Worm (Caenorhabditis elegans) whole organism, mixed stage, embryonic: Measurements from ENCODE around the gene gst-14.

Experiments
- M03D4.4 ChIP-seq: sonication (generic microtip); optimal IDR thresholded peaks from 2 replicates; lab custom pipeline; 2017; ENCODE audit warnings: mild to moderate bottlenecking, missing genetic modification characterization, missing compliant biosample characterization
- bed-3 ChIP-seq: fragments of 200-800 bp; sonication (Bioruptor generic); optimal IDR thresholded peaks from 3 replicates; lab custom pipeline; 2018; ENCODE audit warnings: mild to moderate bottlenecking, missing genetic modification characterization, moderate library complexity, missing compliant biosample characterization
- blmp-1 ChIP-seq: fragments of 150-350 bp; optimal IDR thresholded peaks from 2 replicates; lab custom pipeline; 2014; ENCODE audit warnings: missing biosample characterization, missing genetic modification characterization
- ceh-39 ChIP-seq: fragments of 150-350 bp; optimal IDR thresholded peaks from 2 replicates; lab custom pipeline; 2014; ENCODE audit warnings: missing biosample characterization, missing genetic modification characterization
- ceh-43 ChIP-seq: fragments of 200-800 bp; sonication (Bioruptor generic); optimal IDR thresholded peaks from 2 replicates; lab custom pipeline; 2018; ENCODE audit warnings: mild to moderate bottlenecking, missing genetic modification characterization, moderate library complexity, missing compliant biosample characterization
- ceh-83 ChIP-seq: fragments of 200-800 bp; sonication (Bioruptor generic); optimal IDR thresholded peaks from 2 replicates; lab custom pipeline; 2018; ENCODE audit warnings: mild to moderate bottlenecking, missing genetic modification characterization, missing compliant biosample characterization
- ces-1 ChIP-seq: fragments of 150-350 bp; optimal IDR thresholded peaks from 2 replicates; lab custom pipeline; 2014; ENCODE audit warnings: missing biosample characterization, missing genetic modification reagents, missing genetic modification characterization
- elt-3 ChIP-seq: fragments of 150-350 bp; optimal IDR thresholded peaks from 2 replicates; lab custom pipeline; 2014; ENCODE audit warnings: missing biosample characterization, missing genetic modification characterization
- flh-1 ChIP-seq: fragments of 200-800 bp; sonication (Bioruptor generic); optimal IDR thresholded peaks from 2 replicates; lab custom pipeline; 2018; ENCODE audit warnings: mild to moderate bottlenecking, missing genetic modification characterization, moderate library complexity, missing compliant biosample characterization
- ham-2 ChIP-seq: fragments of 200-800 bp; sonication (Bioruptor generic); optimal IDR thresholded peaks from 2 replicates; lab custom pipeline; 2018; ENCODE audit warnings: mild to moderate bottlenecking, missing genetic modification characterization, missing compliant biosample characterization
- hlh-1 ChIP-seq: fragments of 150-350 bp; optimal IDR thresholded peaks from 2 replicates; lab custom pipeline; 2014; ENCODE audit warnings: missing biosample characterization, missing genetic modification reagents, missing genetic modification characterization
- lin-13 ChIP-seq: fragments of 150-350 bp; optimal IDR thresholded peaks from 2 replicates; lab custom pipeline; 2014; ENCODE audit warnings: missing biosample characterization, missing genetic modification characterization
- lin-32 ChIP-seq: fragments of 200-800 bp; sonication (Bioruptor generic); optimal IDR thresholded peaks from 2 replicates; lab custom pipeline; 2018; ENCODE audit warnings: mild to moderate bottlenecking, missing genetic modification characterization, missing compliant biosample characterization
- lsy-2 ChIP-seq: fragments of 150-350 bp; optimal IDR thresholded peaks from 2 replicates; lab custom pipeline; 2014; ENCODE audit warnings: missing biosample characterization, missing genetic modification characterization
- mab-5 ChIP-seq: fragments of 150-350 bp; optimal IDR thresholded peaks from 2 replicates; lab custom pipeline; 2014; ENCODE audit warnings: missing biosample characterization, missing genetic modification characterization
- mep-1 ChIP-seq: fragments of 150-350 bp; optimal IDR thresholded peaks from 2 replicates; lab custom pipeline; 2017; ENCODE audit warnings: missing biosample characterization, missing genetic modification reagents, missing genetic modification characterization, inconsistent platforms
- nhr-237 ChIP-seq: fragments of 150-350 bp; optimal IDR thresholded peaks from 2 replicates; lab custom pipeline; 2014; ENCODE audit warnings: missing biosample characterization, missing genetic modification characterization
- nhr-28 ChIP-seq: fragments of 150-350 bp; optimal IDR thresholded peaks from 2 replicates; lab custom pipeline; 2014; ENCODE audit warnings: missing biosample characterization, missing genetic modification characterization
- nhr-76 ChIP-seq: sonication (generic microtip); optimal IDR thresholded peaks from 2 replicates; lab custom pipeline; 2017; ENCODE audit warnings: missing biosample characterization, missing genetic modification characterization
- pha-4 ChIP-seq: fragments of 150-350 bp; optimal IDR thresholded peaks from 2 replicates; lab custom pipeline; 2018; ENCODE audit warnings: missing biosample characterization, missing genetic modification reagents, missing genetic modification characterization
- sem-2 ChIP-seq: fragments of 200-800 bp; sonication (Bioruptor generic); optimal IDR thresholded peaks from 2 replicates; lab custom pipeline; 2018; ENCODE audit warnings: mild to moderate bottlenecking, missing genetic modification characterization, missing compliant biosample characterization
- snpc-4 ChIP-seq: fragments of 150-350 bp; optimal IDR thresholded peaks from 2 replicates; lab custom pipeline; 2014; ENCODE audit warnings: missing biosample characterization, missing genetic modification characterization
- sptf-1 ChIP-seq: sonication (generic microtip); optimal IDR thresholded peaks from 2 replicates; lab custom pipeline; 2017; ENCODE audit warnings: mild to moderate bottlenecking, missing genetic modification characterization, moderate library complexity, missing compliant biosample characterization
- tbx-8 ChIP-seq: fragments of 200-800 bp; sonication (Bioruptor generic); optimal IDR thresholded peaks from 2 replicates; lab custom pipeline; 2018; ENCODE audit warnings: mild to moderate bottlenecking, missing genetic modification characterization, moderate library complexity, missing compliant biosample characterization
- unc-120 ChIP-seq: sonication (generic microtip); optimal IDR thresholded peaks from 2 replicates; lab custom pipeline; 2017; ENCODE audit warnings: missing genetic modification characterization, missing compliant biosample characterization; ENCODE audit not compliant: poor library complexity, severe bottlenecking
- unc-39 ChIP-seq: fragments of 150-350 bp; optimal IDR thresholded peaks from 2 replicates; lab custom pipeline; 2014; ENCODE audit warnings: missing biosample characterization, missing genetic modification characterization
- unc-62 ChIP-seq: fragments of 150-350 bp; optimal IDR thresholded peaks from 2 replicates; lab custom pipeline; 2014; ENCODE audit warnings: missing biosample characterization, missing genetic modification reagents, missing genetic modification characterization
- zip-8 ChIP-seq: fragments of 150-350 bp; optimal IDR thresholded peaks from 2 replicates; lab custom pipeline; 2014; ENCODE audit warnings: missing biosample characterization, missing genetic modification characterization
- ztf-11 ChIP-seq: fragments of 150-350 bp; optimal IDR thresholded peaks from 2 replicates; lab custom pipeline; 2014; ENCODE audit warnings: missing biosample characterization, missing genetic modification characterization

Gene gst-14

DNA sequence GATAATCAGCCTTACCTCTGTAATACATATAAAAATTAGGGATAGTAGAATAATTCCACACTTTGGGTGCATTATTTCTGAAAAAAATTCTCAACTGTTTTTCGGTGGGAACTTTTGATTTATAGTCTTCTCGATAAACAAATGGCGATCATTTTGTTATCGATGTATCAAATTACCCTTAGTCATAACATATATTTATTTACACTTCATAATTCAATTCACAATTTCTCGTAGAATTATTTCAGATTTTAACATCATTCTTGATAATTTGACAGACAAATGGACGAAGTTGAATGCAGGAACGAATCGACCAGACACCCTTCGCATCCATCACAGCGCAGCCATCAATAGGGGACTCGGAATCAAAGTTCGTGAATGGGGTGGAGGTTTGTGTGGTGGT is 25.4 kb downstream of the gst-14 start, which contains the start of gene clec-145:
Gene clec-145, minus strand, starts transcription at position 101 of the 400 bp plus-strand sequence.
- no peak for TF ChIP-seq sem-2 (GFP tag; lab: Kevin White, UChicago)
- no peak for TF ChIP-seq flh-1 (GFP tag; lab: Kevin White, UChicago)
- no peak for TF ChIP-seq elt-3 (tag; lab: Kevin White, UChicago)
- TF ChIP-seq ceh-83 (GFP tag; lab: Kevin White, UChicago) = no peak
- TF ChIP-seq lin-32 (GFP tag; lab: Kevin White, UChicago) = no peak
- TF ChIP-seq lin-13 = no peak
- TF ChIP-seq lsy-2 = no peak
- TF ChIP-seq ceh-43 (GFP tag; lab: Kevin White, UChicago) = no peak
- TF ChIP-seq blmp-1 (tag; lab: Kevin White, UChicago) = no peak
- TF ChIP-seq nhr-76 = no peak
- no peak for TF ChIP-seq mep-1 (tag; lab: Kevin White, UChicago)
- TF ChIP-seq bed-3 (GFP tag; lab: Kevin White, UChicago) = no peak

- TF ChIP-seq ceh-83 (GFP tag; lab: Kevin White, UChicago) (no peak), ceh-39 (no peak), flh-1 (GFP tag; lab: Kevin White, UChicago) (no peak), unc-120 (tag; lab: Kevin White, UChicago) (no peak), zip-8 (no peak), lsy-2 (no peak), ces-1 (GFP tag; lab: Kevin White, UChicago) (no peak), M03D4.4 (no peak), unc-39 (tag; lab: Kevin White, UChicago) (no peak), sem-2 (GFP tag; lab: Kevin White, UChicago) (no peak), sptf-1 (no peak), mep-1 (tag; lab: Kevin White, UChicago) (no peak)
Observed at ce11 chrII:13585655-13586170, 30.2 kb downstream of the gst-14 start, which contains the start of gene Y48E1B.8. TSS of gene Y48E1B.8 (plus strand) at chrII:13585705.

DNA sequence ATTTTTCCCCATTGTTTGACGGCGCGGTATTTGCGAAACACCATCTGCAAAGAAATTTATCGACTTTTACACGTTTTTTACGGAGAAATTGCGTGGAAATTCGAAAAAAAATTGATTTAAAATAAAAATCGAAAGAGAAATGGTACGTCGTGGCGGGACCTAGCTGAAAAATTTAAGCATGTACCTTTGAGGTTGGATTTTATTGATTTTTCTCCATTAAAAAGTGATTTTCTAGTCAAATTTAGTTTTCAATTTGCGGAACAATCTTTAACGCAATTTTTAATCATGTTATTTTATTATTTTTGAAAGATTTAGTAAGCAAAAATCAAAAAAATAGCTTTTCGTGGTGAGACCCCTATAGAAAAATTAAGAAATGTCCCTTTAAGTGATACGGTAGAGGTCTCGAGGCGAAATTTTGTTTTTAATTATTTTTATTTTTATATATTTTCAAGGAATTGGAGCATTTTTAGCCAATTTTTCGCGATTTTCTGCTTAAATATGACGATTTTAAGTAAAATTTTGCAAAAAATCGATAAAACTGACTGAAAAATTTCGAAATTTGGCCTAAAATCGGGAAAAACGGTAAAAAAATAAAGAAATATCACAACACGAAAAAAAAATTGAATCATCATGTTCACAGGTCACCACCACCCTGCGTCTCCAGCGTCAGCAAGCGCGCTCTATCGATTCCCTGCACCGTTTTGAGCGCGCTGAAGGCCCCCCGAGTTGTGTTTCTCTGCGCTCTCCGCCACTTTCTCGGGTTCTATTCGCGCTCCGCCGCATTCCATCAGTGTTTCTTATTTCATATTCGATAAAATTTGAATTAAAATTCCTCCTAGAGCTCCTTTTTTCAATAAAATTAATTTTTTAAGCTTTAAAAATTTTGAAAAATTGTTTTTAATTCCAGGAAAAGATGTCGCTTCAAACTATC is 40.6 kb downstream of the gst-14 start, which contains the start of the genes mrpl-37 and lin-38:
Gene mrpl-37, minus strand, starts transcription at position 51 of the 931 bp plus-strand sequence.
Gene lin-38, plus strand, starts transcription at position 908 of the 931 bp plus-strand sequence.
- peak; percentile 66 for TF ChIP-seq pha-4
- TF ChIP-seq hlh-1 = peak; percentile 49
- TF ChIP-seq ces-1 (GFP tag; lab: Kevin White, UChicago) = peak; percentile 75
- no peak for TF ChIP-seq elt-3 (tag; lab: Kevin White, UChicago)
- no peak for TF ChIP-seq unc-62 (GFP tag; lab: Kevin White, UChicago)
- peak; percentile 92 for TF ChIP-seq mep-1 (tag; lab: Kevin White, UChicago)
- TF ChIP-seq snpc-4 (tag; lab: Kevin White, UChicago) = no peak
- peak; percentile 53 for TF ChIP-seq lin-13
- peak; percentile 60 for TF ChIP-seq lsy-2
- TF ChIP-seq ham-2 = no peak
- TF ChIP-seq unc-120 (tag; lab: Kevin White, UChicago) = peak; percentile 60
- no peak for TF ChIP-seq sem-2 (GFP tag; lab: Kevin White, UChicago)
- no peak for TF ChIP-seq lin-32 (GFP tag; lab: Kevin White, UChicago)
- TF ChIP-seq nhr-76 = no peak
- no peak for TF ChIP-seq nhr-28 (tag; lab: Kevin White, UChicago)
- TF ChIP-seq nhr-237 (tag; lab: Kevin White, UChicago) = peak; percentile 77
- peak; percentile 33 for TF ChIP-seq ceh-39
- TF ChIP-seq, all 35 proteins: peak for 9

DNA sequence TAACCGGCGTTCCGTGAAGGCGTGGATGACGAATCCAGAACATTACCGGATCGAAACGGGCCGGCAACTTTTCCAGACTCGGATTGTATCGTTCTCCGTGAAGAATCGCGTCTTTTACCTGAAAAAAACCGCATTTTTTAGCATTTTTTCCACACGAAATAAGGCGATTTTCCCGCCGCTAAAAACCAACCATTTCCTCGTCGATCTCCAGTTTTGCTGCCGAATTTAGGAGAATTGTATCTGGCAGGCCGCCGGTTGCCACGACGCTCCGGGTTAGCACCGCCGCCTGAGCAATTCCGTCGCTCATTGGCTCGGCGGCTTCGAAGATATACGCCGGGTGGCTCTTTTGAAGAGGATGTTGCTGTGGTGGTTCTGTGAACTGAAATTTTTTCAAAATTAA is 41.5 kb downstream of the gst-14 start:
- TF ChIP-seq ceh-43 (GFP tag; lab: Kevin White, UChicago) (no peak), ceh-83 (GFP tag; lab: Kevin White, UChicago) (no peak), ceh-39 (no peak), snpc-4 (tag; lab: Kevin White, UChicago) (no peak), M03D4.4 (no peak), lin-32 (GFP tag; lab: Kevin White, UChicago) (no peak), ztf-11 (tag; lab: Kevin White, UChicago) (no peak), mab-5 (no peak), tbx-8 (GFP tag; lab: Kevin White, UChicago) (no peak), ham-2 (no peak), unc-120 (tag; lab: Kevin White, UChicago) (no peak), hlh-1 (no peak)
- TF ChIP-seq, all 35 proteins: peak for 0
